Worm (Caenorhabditis elegans): ENCODE results near the gene F49C12.4.

ce11 chrIV:9304617-9305016 lies 723 bp upstream of the F49C12.4 start, which contains the start of gene F49C12.5:
- no peak for TF ChIP-seq T22C8.4 (GFP tag; IDR thresholded peaks at IDR 0.05)
- TF ChIP-seq cog-1 (tag; optimal IDR thresholded peaks at IDR 0.05) = no peak
- TF ChIP-seq flt-1 (GFP tag; IDR thresholded peaks at IDR 0.05) = no peak
- TF ChIP-seq ztf-23 (GFP tag; IDR thresholded peaks at IDR 0.05) = no peak
- no peak for TF ChIP-seq klf-2 (GFP tag; conservative IDR thresholded peaks at IDR 0.05)
- TF ChIP-seq tab-1 (GFP tag; IDR thresholded peaks at IDR 0.05) = no peak
- no peak for TF ChIP-seq ref-1 (GFP tag; conservative IDR thresholded peaks at IDR 0.05)

All from whole organism, midembryonic.